Worm (Caenorhabditis elegans) whole organism, L2 larva: ENCODE results near the gene K11H12.10.

Experiments
- crh-2 ChIP-seq: sonication (generic microtip); optimal IDR thresholded peaks from 2 replicates; lab custom pipeline; 2017; ENCODE audit warnings: missing biosample characterization, missing genetic modification characterization
- dmd-4 ChIP-seq: sonication (generic microtip); optimal IDR thresholded peaks from 2 replicates; lab custom pipeline; 2017; ENCODE audit warnings: missing biosample characterization, missing genetic modification characterization
- egl-27 ChIP-seq: sonication (generic microtip); optimal IDR thresholded peaks from 3 replicates; lab custom pipeline; 2017; ENCODE audit warnings: missing biosample characterization, missing genetic modification reagents, missing genetic modification characterization
- nhr-21 ChIP-seq: fragments of 150-350 bp; optimal IDR thresholded peaks from 2 replicates; lab custom pipeline; 2014; ENCODE audit warnings: missing biosample characterization, missing genetic modification characterization
- nhr-23 ChIP-seq: fragments of 150-350 bp; optimal IDR thresholded peaks from 2 replicates; lab custom pipeline; 2014; ENCODE audit warnings: missing biosample characterization, missing genetic modification reagents, missing genetic modification characterization
- sma-9 ChIP-seq, 2 experiments: fragments of 150-350 bp in 1 of 2; sonication (generic microtip) in 1 of 2; optimal IDR thresholded peaks; 2 replicates each; lab custom pipeline; 2014 to 2016; ENCODE audit warnings: missing genetic modification characterization in 2 of 2, mild to moderate bottlenecking in 1 of 2, missing biosample characterization in 1 of 2, missing compliant biosample characterization in 1 of 2, missing genetic modification reagents in 1 of 2, moderate library complexity in 1 of 2

Gene K11H12.10

DNA sequence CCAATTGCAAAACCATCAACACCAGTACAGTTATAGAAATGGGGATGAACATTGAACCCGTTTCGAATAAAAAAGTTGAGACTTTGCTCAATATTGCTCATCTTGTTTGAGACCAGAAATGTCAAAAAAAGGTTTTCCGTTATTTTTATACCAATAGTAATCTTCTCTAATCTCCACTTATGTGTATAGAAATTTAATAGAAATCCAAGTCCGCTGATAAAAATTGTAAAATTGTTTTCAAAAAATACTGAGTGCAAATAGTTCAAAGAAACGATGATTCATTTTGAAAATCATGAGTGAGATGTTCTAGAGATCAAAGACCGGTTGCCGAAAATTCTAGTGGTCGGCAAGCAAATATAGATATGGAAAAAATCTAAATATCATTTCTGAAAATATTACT lies 43.5 kb downstream of the K11H12.10 start, which contains the start of gene Y55F3C.10:
Gene Y55F3C.10 (minus strand): TSS at position 101 of the 400 bp plus-strand sequence.
- TF ChIP-seq nhr-21 (tag; lab: Kevin White, UChicago): no peak
- TF ChIP-seq egl-27 (tag; lab: Kevin White, UChicago): no peak
- no peak for TF ChIP-seq crh-2 (tag; lab: Kevin White, UChicago)
- no peak for TF ChIP-seq nhr-23 (tag; lab: Kevin White, UChicago)
- TF ChIP-seq sma-9 (GFP tag; optimal IDR thresholded peaks at IDR 0.05; lab: Kevin White, UChicago): no peak
- no peak for TF ChIP-seq sma-9 (tag; optimal IDR thresholded peaks at IDR 0.05; lab: Kevin White, UChicago)
- no peak for TF ChIP-seq dmd-4 (tag; lab: Kevin White, UChicago)
- TF ChIP-seq, all 48 proteins: peak for 0
